Worm (Caenorhabditis elegans): Measurements from ENCODE around the gene srt-31.

The srt-31 gene

DNA sequence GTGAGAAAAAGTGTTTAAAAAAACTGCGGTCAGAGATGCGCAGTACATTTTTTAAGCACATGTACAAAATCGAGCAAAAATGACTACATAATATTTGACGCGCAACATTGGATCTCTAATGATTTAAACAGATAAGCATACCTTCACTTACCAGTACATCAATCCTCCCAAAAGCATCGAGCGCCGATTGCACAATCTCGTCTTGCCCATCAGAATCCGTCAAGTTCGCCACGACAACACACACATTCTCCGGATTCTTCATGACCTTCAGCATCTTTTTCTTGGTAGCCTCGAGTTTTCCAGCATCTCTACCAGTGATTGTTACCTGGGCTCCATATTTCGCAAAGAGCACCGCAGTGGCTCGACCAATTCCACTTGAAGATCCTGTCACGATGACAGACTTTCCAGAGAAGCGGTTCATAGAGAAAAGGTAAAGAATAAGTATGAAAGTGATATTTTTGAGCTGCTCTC lies 30.1 kb downstream of the srt-31 start, which contains the start of gene T01G6.10:
Gene T01G6.10 (minus strand): TSS at position 421 of the 471 bp plus-strand sequence.
- TF ChIP-seq mcd-1 (GFP tag; IDR thresholded peaks at IDR 0.05), result no peak
- TF ChIP-seq ztf-28 (GFP tag; IDR thresholded peaks at IDR 0.05), result no peak
- TF ChIP-seq hlh-26 (GFP tag; conservative IDR thresholded peaks at IDR 0.05), result no peak
- TF ChIP-seq him-1 (tag; optimal IDR thresholded peaks at IDR 0.05), result no peak
- TF ChIP-seq Y56A3A.18 (GFP tag; IDR thresholded peaks at IDR 0.05), result no peak
- TF ChIP-seq ceh-27 (GFP tag; optimal IDR thresholded peaks at IDR 0.05), result no peak
- TF ChIP-seq hmg-1.2 (GFP tag; IDR thresholded peaks at IDR 0.05), result no peak
- no peak for TF ChIP-seq attf-5 (GFP tag; optimal IDR thresholded peaks at IDR 0.05)
- TF ChIP-seq lin-54 (GFP tag; optimal IDR thresholded peaks at IDR 0.05), result no peak
- TF ChIP-seq ztf-3 (GFP tag; optimal IDR thresholded peaks at IDR 0.05), result no peak
- TF ChIP-seq K11D2.4 (GFP tag; IDR thresholded peaks at IDR 0.05), result no peak
- TF ChIP-seq ceh-91 (GFP tag; IDR thresholded peaks at IDR 0.05), result no peak
- no peak for TF ChIP-seq hmg-20 (GFP tag; IDR thresholded peaks at IDR 0.05)

DNA sequence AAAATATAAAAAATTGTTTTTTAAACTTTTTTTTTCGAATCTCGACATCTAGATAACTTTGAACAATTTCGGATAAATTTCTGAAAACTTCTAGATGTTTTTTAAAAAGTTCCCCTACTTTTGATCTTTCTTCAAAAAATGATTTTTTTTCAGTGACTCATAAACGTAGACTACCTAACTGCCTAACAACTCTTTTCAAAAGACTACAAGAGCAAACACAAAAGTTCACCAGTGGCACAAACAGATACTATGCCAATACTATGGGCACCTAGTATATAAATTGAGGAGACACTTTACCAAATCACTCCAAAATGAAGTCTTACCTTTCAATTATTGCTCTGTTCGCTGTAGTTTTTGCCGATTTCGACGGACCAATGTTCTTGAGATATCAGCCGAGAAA lies 31.0 kb downstream of the srt-31 start, which contains the start of gene srlf-35:
Gene srlf-35 (plus strand): TSS at position 301 of the 400 bp plus-strand sequence.
- TF ChIP-seq madf-3 (GFP tag; IDR thresholded peaks at IDR 0.05) (no peak), xnd-1 (tag; optimal IDR thresholded peaks at IDR 0.05) (no peak), atf-7 (tag; optimal IDR thresholded peaks at IDR 0.05) (no peak), snpc-1.1 (tag; optimal IDR thresholded peaks at IDR 0.05; ENCODE audit: insufficient read depth) (no peak), mel-28 (tag; optimal IDR thresholded peaks at IDR 0.05; ENCODE audit: borderline replicate concordance) (no peak), dox-1 (GFP tag; IDR thresholded peaks at IDR 0.05) (no peak), T26A5.8 (tag; optimal IDR thresholded peaks at IDR 0.05) (no peak), athp-1 (tag; optimal IDR thresholded peaks at IDR 0.05) (no peak), nfya-2 (GFP tag; IDR thresholded peaks at IDR 0.05) (no peak), attf-5 (GFP tag; optimal IDR thresholded peaks at IDR 0.05) (no peak), dpl-1 (GFP tag; optimal IDR thresholded peaks at IDR 0.05) (no peak), hlh-26 (GFP tag; conservative IDR thresholded peaks at IDR 0.05) (no peak), ztf-26 (tag; optimal IDR thresholded peaks at IDR 0.05) (no peak), B0336.3 (GFP tag; IDR thresholded peaks at IDR 0.05) (no peak), pbrm-1 (GFP tag; IDR thresholded peaks at IDR 0.05) (no peak), somi-1 (GFP tag; optimal IDR thresholded peaks at IDR 0.05) (no peak)

DNA sequence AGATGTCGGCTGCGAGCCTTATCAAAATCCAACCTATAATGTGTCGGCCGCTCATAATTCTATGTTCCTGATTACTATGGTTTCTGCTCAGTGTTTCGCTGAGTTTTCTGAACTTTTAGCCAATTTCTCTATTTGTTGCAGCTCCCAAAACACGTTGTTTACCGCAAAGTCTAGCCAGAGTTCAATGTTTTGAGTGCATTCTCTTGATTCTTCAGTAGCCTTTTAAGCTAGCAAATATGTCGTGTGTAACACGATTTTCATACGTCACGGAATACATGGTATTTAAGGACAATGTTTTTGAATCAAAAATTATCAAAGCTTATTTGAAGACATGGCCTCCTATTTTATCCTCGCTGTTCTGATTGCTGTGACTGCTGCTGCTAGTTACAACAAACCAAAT lies 32.5 kb downstream of the srt-31 start, which contains the start of gene srlf-19:
Gene srlf-19 (plus strand): TSS at position 301 of the 400 bp plus-strand sequence.
- TF ChIP-seq hrde-1 (tag; optimal IDR thresholded peaks at IDR 0.05; ENCODE audit: borderline replicate concordance), result no peak
- no peak for TF ChIP-seq snpc-1.1 (tag; optimal IDR thresholded peaks at IDR 0.05; ENCODE audit: insufficient read depth)
- no peak for TF ChIP-seq ztf-28 (GFP tag; IDR thresholded peaks at IDR 0.05)
- TF ChIP-seq ama-1 (optimal IDR thresholded peaks at IDR 0.05), result no peak
- TF ChIP-seq ama-1 (GFP tag; optimal IDR thresholded peaks at IDR 0.05), result no peak
- no peak for TF ChIP-seq hlh-12 (tag; optimal IDR thresholded peaks at IDR 0.05)

DNA sequence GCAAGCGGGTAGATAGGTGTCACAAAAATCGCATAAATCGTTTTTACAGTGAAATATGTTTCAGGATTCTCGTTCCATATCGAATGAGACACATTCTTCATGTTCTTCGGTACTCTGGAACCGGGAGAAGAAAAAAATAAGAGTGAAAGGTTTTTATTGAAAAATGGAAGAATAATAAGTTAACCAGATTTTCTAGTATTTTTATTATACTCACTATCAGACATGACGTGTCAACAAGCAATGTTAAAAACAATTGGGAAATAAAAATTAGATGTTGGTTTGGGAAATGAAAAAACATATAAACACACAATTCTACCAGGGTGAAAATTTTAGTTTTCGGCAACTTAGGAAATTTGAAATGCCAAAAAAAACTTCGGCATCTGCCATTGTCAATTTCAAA lies 39.7 kb downstream of the srt-31 start, which contains the start of gene srh-37:
Gene srh-37 (minus strand): TSS at position 101 of the 400 bp plus-strand sequence.
- TF ChIP-seq zfh-2 (GFP tag; conservative IDR thresholded peaks at IDR 0.05) (no peak), rec-8 (tag; optimal IDR thresholded peaks at IDR 0.05) (no peak), C17E4.6 (GFP tag; IDR thresholded peaks at IDR 0.05) (no peak), mcd-1 (GFP tag; IDR thresholded peaks at IDR 0.05) (no peak), ccch-3 (GFP tag; optimal IDR thresholded peaks at IDR 0.05) (no peak), pha-4 (tag; optimal IDR thresholded peaks at IDR 0.05) (no peak), ceh-40 (GFP tag; IDR thresholded peaks at IDR 0.05) (no peak)
